Worm (Caenorhabditis elegans): ENCODE measurements around the gene mstr-2.

Gene mstr-2

ce11 chrIII:4493008-4493777 is 24.3 kb downstream of the mstr-2 start:
- TF ChIP-seq elt-1 (tag; optimal IDR thresholded peaks at IDR 0.05) (no peak), zag-1 (tag; optimal IDR thresholded peaks at IDR 0.05) (no peak), ama-1 (optimal IDR thresholded peaks at IDR 0.05) (peak; percentile 51), fos-1 (tag; optimal IDR thresholded peaks at IDR 0.05) (peak; percentile 36), sma-3 (GFP tag; optimal IDR thresholded peaks at IDR 0.05) (no peak), unc-62 (GFP tag; optimal IDR thresholded peaks at IDR 0.05) (no peak), egl-27 (tag; optimal IDR thresholded peaks at IDR 0.05) (no peak), nhr-21 (tag; optimal IDR thresholded peaks at IDR 0.05) (peak; percentile 40), sma-9 (GFP tag; optimal IDR thresholded peaks at IDR 0.05) (peak; percentile 22), sma-9 (tag; optimal IDR thresholded peaks at IDR 0.05) (no peak)

DNA sequence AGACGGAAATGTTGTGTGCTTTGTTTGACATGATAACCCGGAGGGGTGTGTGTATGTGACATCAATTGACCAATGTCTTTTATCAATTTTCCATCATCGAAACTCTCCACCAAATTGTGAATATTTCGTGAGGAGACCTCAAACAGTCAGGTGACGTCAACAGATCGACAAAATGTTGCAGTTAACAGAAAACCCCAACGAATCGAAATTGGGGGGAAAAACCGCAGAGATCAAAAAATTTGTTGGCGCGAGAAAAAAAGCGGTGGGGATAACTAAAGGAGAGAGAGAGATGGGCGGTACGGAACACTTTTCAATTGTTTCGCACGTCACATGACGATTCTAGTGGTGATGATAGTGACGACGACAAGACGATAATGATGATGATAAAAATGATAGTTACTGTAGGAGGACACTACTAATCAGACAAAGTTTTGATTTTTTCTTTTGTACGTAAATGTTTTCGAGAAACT is 25.7 kb downstream of the mstr-2 start:
- peak; percentile 49 for TF ChIP-seq nhr-6 (tag; optimal IDR thresholded peaks at IDR 0.05)
- peak; percentile 74 for TF ChIP-seq sma-9 (GFP tag; optimal IDR thresholded peaks at IDR 0.05)
- no peak for TF ChIP-seq sma-9 (tag; optimal IDR thresholded peaks at IDR 0.05)
- peak; percentile 35 for TF ChIP-seq C34F6.9 (tag; optimal IDR thresholded peaks at IDR 0.05)
- no peak for TF ChIP-seq nhr-237 (tag; optimal IDR thresholded peaks at IDR 0.05)
- no peak for TF ChIP-seq zag-1 (tag; optimal IDR thresholded peaks at IDR 0.05)
- peak; percentile 78 for TF ChIP-seq crh-2 (tag; optimal IDR thresholded peaks at IDR 0.05)
- peak; percentile 49 for TF ChIP-seq lin-13 (GFP tag; optimal IDR thresholded peaks at IDR 0.05)
- TF ChIP-seq lin-39 (tag; optimal IDR thresholded peaks at IDR 0.05) = no peak
- peak; percentile 24 for TF ChIP-seq blmp-1 (tag; optimal IDR thresholded peaks at IDR 0.05; ENCODE audit: insufficient read depth)
- TF ChIP-seq F13H6.1 (tag; optimal IDR thresholded peaks at IDR 0.05) = peak; percentile 37
- TF ChIP-seq nhr-129 (tag; optimal IDR thresholded peaks at IDR 0.05) = peak; percentile 76
- no peak for TF ChIP-seq ama-1 (optimal IDR thresholded peaks at IDR 0.05)
- TF ChIP-seq gmeb-1 (tag; optimal IDR thresholded peaks at IDR 0.05) = peak; percentile 73
- no peak for TF ChIP-seq ceh-16 (tag; optimal IDR thresholded peaks at IDR 0.05)
- TF ChIP-seq fos-1 (tag; optimal IDR thresholded peaks at IDR 0.05) = peak; percentile 75
- TF ChIP-seq dmd-4 (tag; optimal IDR thresholded peaks at IDR 0.05) = no peak
- TF ChIP-seq alr-1 (tag; optimal IDR thresholded peaks at IDR 0.05) = no peak
- TF ChIP-seq sem-4 (tag; optimal IDR thresholded peaks at IDR 0.05) = no peak
- no peak for TF ChIP-seq mab-5 (tag; optimal IDR thresholded peaks at IDR 0.05)
- no peak for TF ChIP-seq peb-1 (tag; optimal IDR thresholded peaks at IDR 0.05)
- TF ChIP-seq mbf-1 (tag; optimal IDR thresholded peaks at IDR 0.05) = no peak
- no peak for TF ChIP-seq aly-2 (tag; optimal IDR thresholded peaks at IDR 0.05)
- TF ChIP-seq sma-3 (GFP tag; optimal IDR thresholded peaks at IDR 0.05) = peak; percentile 85
- TF ChIP-seq nhr-21 (tag; optimal IDR thresholded peaks at IDR 0.05) = peak; percentile 83
- peak; percentile 81 for TF ChIP-seq nhr-25 (tag; optimal IDR thresholded peaks at IDR 0.05)
- TF ChIP-seq ztf-4 (tag; optimal IDR thresholded peaks at IDR 0.05) = no peak
- no peak for TF ChIP-seq nhr-10 (tag; optimal IDR thresholded peaks at IDR 0.05)
- TF ChIP-seq nhr-11 (tag; optimal IDR thresholded peaks at IDR 0.05) = no peak
- peak in 1 of 2 experiments; percentile 62 for TF ChIP-seq lsy-2 (tag; optimal IDR thresholded peaks at IDR 0.05)

ce11 chrIII:4495250-4495649 is 26.3 kb downstream of the mstr-2 start:
- TF ChIP-seq nhr-6 (tag; optimal IDR thresholded peaks at IDR 0.05) (no peak), unc-55 (GFP tag; optimal IDR thresholded peaks at IDR 0.05) (no peak), nhr-77 (tag; optimal IDR thresholded peaks at IDR 0.05) (no peak), ceh-16 (tag; optimal IDR thresholded peaks at IDR 0.05) (peak; percentile 26), Y55F3AM.14 (GFP tag; optimal IDR thresholded peaks at IDR 0.05) (no peak), nhr-237 (tag; optimal IDR thresholded peaks at IDR 0.05) (no peak), lin-39 (tag; optimal IDR thresholded peaks at IDR 0.05) (no peak), nhr-129 (tag; optimal IDR thresholded peaks at IDR 0.05) (no peak), nhr-11 (tag; optimal IDR thresholded peaks at IDR 0.05) (no peak), snpc-4 (tag; optimal IDR thresholded peaks at IDR 0.05) (no peak), aly-2 (tag; optimal IDR thresholded peaks at IDR 0.05) (no peak), dmd-4 (tag; optimal IDR thresholded peaks at IDR 0.05) (no peak), ztf-4 (tag; optimal IDR thresholded peaks at IDR 0.05) (no peak), unc-39 (tag; optimal IDR thresholded peaks at IDR 0.05) (no peak), R02D3.7 (tag; optimal IDR thresholded peaks at IDR 0.05) (no peak), nhr-21 (tag; optimal IDR thresholded peaks at IDR 0.05) (peak; percentile 14), lsy-2 (tag; optimal IDR thresholded peaks at IDR 0.05) (no peak), blmp-1 (tag; optimal IDR thresholded peaks at IDR 0.05; ENCODE audit: insufficient read depth) (peak; percentile 49), sma-9 (GFP tag; optimal IDR thresholded peaks at IDR 0.05) (peak; percentile 61), sma-9 (tag; optimal IDR thresholded peaks at IDR 0.05) (no peak), zag-1 (tag; optimal IDR thresholded peaks at IDR 0.05) (no peak), crh-2 (tag; optimal IDR thresholded peaks at IDR 0.05) (no peak), elt-3 (tag; optimal IDR thresholded peaks at IDR 0.05) (no peak), peb-1 (tag; optimal IDR thresholded peaks at IDR 0.05) (no peak), mdl-1 (tag; optimal IDR thresholded peaks at IDR 0.05) (no peak), sma-3 (GFP tag; optimal IDR thresholded peaks at IDR 0.05) (peak; percentile 29), mab-5 (tag; optimal IDR thresholded peaks at IDR 0.05) (no peak), nhr-12 (tag; optimal IDR thresholded peaks at IDR 0.05) (no peak), elt-1 (tag; optimal IDR thresholded peaks at IDR 0.05) (no peak), nhr-25 (tag; optimal IDR thresholded peaks at IDR 0.05) (peak; percentile 52), skn-1 (tag; optimal IDR thresholded peaks at IDR 0.05) (no peak), F13H6.1 (tag; optimal IDR thresholded peaks at IDR 0.05) (no peak)

All from whole organism, L2 larva.